Worm (Caenorhabditis elegans): ENCODE measurements around the gene W07A12.8.

The W07A12.8 gene

ce11 chrII:9160197-9160806 lies 5.3 kb downstream of the W07A12.8 start:
- TF ChIP-seq rnt-1 (tag; optimal IDR thresholded peaks at IDR 0.05) (no peak), unc-86 (tag; optimal IDR thresholded peaks at IDR 0.05) (no peak), ceh-6 (GFP tag; optimal IDR thresholded peaks at IDR 0.05) (no peak), ceh-19 (GFP tag; optimal IDR thresholded peaks at IDR 0.05) (no peak), pha-4 (tag; optimal IDR thresholded peaks at IDR 0.05) (no peak), hlh-13 (GFP tag; optimal IDR thresholded peaks at IDR 0.05) (no peak), fkh-6 (tag; optimal IDR thresholded peaks at IDR 0.05) (no peak), ref-2 (tag; optimal IDR thresholded peaks at IDR 0.05) (no peak), nhr-11 (tag; optimal IDR thresholded peaks at IDR 0.05) (no peak), unc-42 (tag; optimal IDR thresholded peaks at IDR 0.05) (no peak)

- TF ChIP-seq gmeb-2 (tag; optimal IDR thresholded peaks at IDR 0.05): no peak
- no peak for TF ChIP-seq pqm-1 (tag; optimal IDR thresholded peaks at IDR 0.05)
- TF ChIP-seq odd-2 (tag; optimal IDR thresholded peaks at IDR 0.05): no peak
- no peak for TF ChIP-seq nhr-232 (tag; optimal IDR thresholded peaks at IDR 0.05)
- no peak for TF ChIP-seq ama-1 (optimal IDR thresholded peaks at IDR 0.05)
- no peak for TF ChIP-seq Y22D7AL.16 (tag; optimal IDR thresholded peaks at IDR 0.05)
Observed at ce11 chrII:9158029-9158428, 7.6 kb downstream of the W07A12.8 start, which contains the start of gene oac-54. Gene oac-54, plus strand, starts transcription at chrII:9158111.

- TF ChIP-seq fkh-6 (tag; optimal IDR thresholded peaks at IDR 0.05) (no peak), hlh-6 (tag; optimal IDR thresholded peaks at IDR 0.05) (no peak), hlh-8 (tag; optimal IDR thresholded peaks at IDR 0.05) (no peak), npax-4 (tag; optimal IDR thresholded peaks at IDR 0.05) (no peak), ztf-16 (tag; optimal IDR thresholded peaks at IDR 0.05) (no peak), elt-2 (tag; optimal IDR thresholded peaks at IDR 0.05) (peak; percentile 52)
Observed at ce11 chrII:9157125-9157524, 8.5 kb downstream of the W07A12.8 start.

ce11 chrII:9156277-9156676 lies 9.3 kb downstream of the W07A12.8 start:
- TF ChIP-seq elt-4 (tag; optimal IDR thresholded peaks at IDR 0.05) (no peak), pha-4 (tag; optimal IDR thresholded peaks at IDR 0.05) (no peak), che-1 (tag; optimal IDR thresholded peaks at IDR 0.05) (no peak), ets-4 (tag; optimal IDR thresholded peaks at IDR 0.05) (no peak), gmeb-2 (tag; optimal IDR thresholded peaks at IDR 0.05) (no peak), ceh-18 (tag; optimal IDR thresholded peaks at IDR 0.05) (no peak), elt-2 (tag; optimal IDR thresholded peaks at IDR 0.05) (no peak), ceh-45 (GFP tag; IDR thresholded peaks at IDR 0.05) (no peak), hlh-8 (tag; optimal IDR thresholded peaks at IDR 0.05) (no peak), sox-4 (tag; optimal IDR thresholded peaks at IDR 0.05) (no peak), madf-2 (tag; optimal IDR thresholded peaks at IDR 0.05) (no peak), unc-55 (GFP tag; optimal IDR thresholded peaks at IDR 0.05) (no peak)

ce11 chrII:9154339-9154738 lies 11.3 kb downstream of the W07A12.8 start:
- no peak for TF ChIP-seq hlh-8 (tag; optimal IDR thresholded peaks at IDR 0.05)
- TF ChIP-seq unc-42 (tag; optimal IDR thresholded peaks at IDR 0.05): no peak
- TF ChIP-seq ahr-1 (tag; optimal IDR thresholded peaks at IDR 0.05): no peak

- TF ChIP-seq pag-3 (tag; optimal IDR thresholded peaks at IDR 0.05; ENCODE audit: borderline replicate concordance) (no peak), C38D4.7 (GFP tag; optimal IDR thresholded peaks at IDR 0.05) (no peak), pha-2 (tag; optimal IDR thresholded peaks at IDR 0.05) (no peak), hlh-13 (GFP tag; optimal IDR thresholded peaks at IDR 0.05) (no peak), ttx-3 (tag; optimal IDR thresholded peaks at IDR 0.05) (no peak), sox-4 (tag; optimal IDR thresholded peaks at IDR 0.05) (no peak), pax-1 (tag; optimal IDR thresholded peaks at IDR 0.05) (no peak), lim-6 (tag; optimal IDR thresholded peaks at IDR 0.05) (no peak), dmd-4 (tag; optimal IDR thresholded peaks at IDR 0.05; ENCODE audit: borderline replicate concordance) (no peak), fkh-6 (tag; optimal IDR thresholded peaks at IDR 0.05) (no peak), ceh-14 (tag; optimal IDR thresholded peaks at IDR 0.05) (no peak), C08G9.2 (tag; optimal IDR thresholded peaks at IDR 0.05) (no peak), mec-3 (tag; optimal IDR thresholded peaks at IDR 0.05; ENCODE audit: borderline replicate concordance) (no peak)
Observed at ce11 chrII:9152231-9152630, 13.4 kb downstream of the W07A12.8 start, which contains the start of gene col-78. Gene col-78, plus strand, starts transcription at chrII:9152531.

Measured in whole organism, late embryonic.